Worm (Caenorhabditis elegans) whole organism, mixed stage, embryonic: ENCODE data around the gene bus-18.

Experiments used
- bed-3 ChIP-seq: fragments of 200-800 bp; sonication (Bioruptor generic); optimal IDR thresholded peaks from 3 replicates; lab custom pipeline; 2018; ENCODE audit warnings: mild to moderate bottlenecking, missing genetic modification characterization, moderate library complexity, missing compliant biosample characterization
- ceh-43 ChIP-seq: fragments of 200-800 bp; sonication (Bioruptor generic); optimal IDR thresholded peaks from 2 replicates; lab custom pipeline; 2018; ENCODE audit warnings: mild to moderate bottlenecking, missing genetic modification characterization, moderate library complexity, missing compliant biosample characterization
- ceh-83 ChIP-seq: fragments of 200-800 bp; sonication (Bioruptor generic); optimal IDR thresholded peaks from 2 replicates; lab custom pipeline; 2018; ENCODE audit warnings: mild to moderate bottlenecking, missing genetic modification characterization, missing compliant biosample characterization
- elt-1 ChIP-seq: sonication (generic microtip); optimal IDR thresholded peaks from 2 replicates; lab custom pipeline; 2017; ENCODE audit warnings: missing genetic modification characterization, mild to moderate bottlenecking, missing compliant biosample characterization, antibody characterized with exemption, moderate library complexity, borderline replicate concordance; ENCODE audit not compliant: insufficient read depth
- elt-3 ChIP-seq: fragments of 150-350 bp; optimal IDR thresholded peaks from 2 replicates; lab custom pipeline; 2014; ENCODE audit warnings: missing biosample characterization, missing genetic modification characterization
- hlh-1 ChIP-seq: fragments of 150-350 bp; optimal IDR thresholded peaks from 2 replicates; lab custom pipeline; 2014; ENCODE audit warnings: missing biosample characterization, missing genetic modification reagents, missing genetic modification characterization
- lin-13 ChIP-seq: fragments of 150-350 bp; optimal IDR thresholded peaks from 2 replicates; lab custom pipeline; 2014; ENCODE audit warnings: missing biosample characterization, missing genetic modification characterization
- mep-1 ChIP-seq: fragments of 150-350 bp; optimal IDR thresholded peaks from 2 replicates; lab custom pipeline; 2017; ENCODE audit warnings: missing biosample characterization, missing genetic modification reagents, missing genetic modification characterization, inconsistent platforms
- nhr-237 ChIP-seq: fragments of 150-350 bp; optimal IDR thresholded peaks from 2 replicates; lab custom pipeline; 2014; ENCODE audit warnings: missing biosample characterization, missing genetic modification characterization
- nhr-28 ChIP-seq: fragments of 150-350 bp; optimal IDR thresholded peaks from 2 replicates; lab custom pipeline; 2014; ENCODE audit warnings: missing biosample characterization, missing genetic modification characterization
- nhr-76 ChIP-seq: sonication (generic microtip); optimal IDR thresholded peaks from 2 replicates; lab custom pipeline; 2017; ENCODE audit warnings: missing biosample characterization, missing genetic modification characterization
- sptf-1 ChIP-seq: sonication (generic microtip); optimal IDR thresholded peaks from 2 replicates; lab custom pipeline; 2017; ENCODE audit warnings: mild to moderate bottlenecking, missing genetic modification characterization, moderate library complexity, missing compliant biosample characterization
- unc-39 ChIP-seq: fragments of 150-350 bp; optimal IDR thresholded peaks from 2 replicates; lab custom pipeline; 2014; ENCODE audit warnings: missing biosample characterization, missing genetic modification characterization
- unc-62 ChIP-seq: fragments of 150-350 bp; optimal IDR thresholded peaks from 2 replicates; lab custom pipeline; 2014; ENCODE audit warnings: missing biosample characterization, missing genetic modification reagents, missing genetic modification characterization

ce11 chrV:11820551-11820950 is 47.0 kb downstream of the bus-18 start:
- TF ChIP-seq nhr-237 (tag; lab: Kevin White, UChicago) (no peak), nhr-28 (no peak), elt-1 (tag; lab: Kevin White, UChicago) (no peak), elt-3 (no peak), mep-1 (no peak), ceh-83 (GFP tag; lab: Kevin White, UChicago) (no peak), unc-62 (GFP tag; lab: Kevin White, UChicago) (no peak), sptf-1 (tag; lab: Kevin White, UChicago) (no peak), hlh-1 (tag; lab: Kevin White, UChicago) (no peak), lin-13 (tag; lab: Kevin White, UChicago) (no peak), ceh-43 (GFP tag; lab: Kevin White, UChicago) (no peak), unc-39 (tag; lab: Kevin White, UChicago) (no peak), bed-3 (GFP tag; lab: Kevin White, UChicago) (no peak), nhr-76 (tag; lab: Kevin White, UChicago) (no peak)
